Worm (Caenorhabditis elegans) whole organism, L4 larva: ENCODE data around the gene C25F9.10.

Experiments
- F10B5.3 ChIP-seq: sonication (generic microtip); optimal IDR thresholded peaks from 2 replicates; lab custom pipeline; 2016; ENCODE audit warnings: mild to moderate bottlenecking, missing genetic modification characterization, missing compliant biosample characterization
- T20F7.1 ChIP-seq: fragments of 200-800 bp; sonication (Bioruptor generic); optimal IDR thresholded peaks from 2 replicates; lab custom pipeline; 2018; ENCODE audit warnings: mild to moderate bottlenecking, missing genetic modification characterization, missing compliant biosample characterization
- T26A8.4 ChIP-seq: fragments of 200-800 bp; sonication (Bioruptor generic); IDR thresholded peaks from 2 replicates; pipeline ENCODE4 v1.3.6; 2022; ENCODE audit warnings: missing genetic modification characterization, missing compliant biosample characterization
- Y105C5A.15 ChIP-seq: fragments of 200-800 bp; sonication (Bioruptor generic); IDR thresholded peaks from 2 replicates; pipeline ENCODE4 v1.3.6; 2022; ENCODE audit warnings: missing genetic modification characterization, missing compliant biosample characterization
- Y48G9A.11 ChIP-seq: fragments of 200-800 bp; sonication (Bioruptor generic); IDR thresholded peaks from 2 replicates; pipeline ENCODE4 v1.3.6; 2022; ENCODE audit warnings: missing genetic modification reagents, missing genetic modification characterization, missing compliant biosample characterization
- Y75B8A.6 ChIP-seq: fragments of 200-800 bp; sonication (Bioruptor generic); IDR thresholded peaks from 2 replicates; pipeline ENCODE4 v1.3.6; 2022; ENCODE audit warnings: missing genetic modification reagents, missing genetic modification characterization, missing compliant biosample characterization
- ZK546.5 ChIP-seq, 2 experiments: sonication (generic microtip); optimal IDR thresholded peaks; 2 replicates each; lab custom pipeline; 2017; ENCODE audit warnings: missing biosample characterization in 2 of 2, missing genetic modification characterization in 2 of 2
- arid-1 ChIP-seq: fragments of 200-800 bp; sonication (Bioruptor generic); conservative IDR thresholded peaks from 2 replicates; pipeline ENCODE4 v1.3.6; 2022; ENCODE audit warnings: missing genetic modification reagents, missing genetic modification characterization, missing compliant biosample characterization
- ctbp-1 ChIP-seq: fragments of 200-800 bp; sonication (Bioruptor generic); IDR thresholded peaks from 2 replicates; pipeline ENCODE4 v1.3.6; 2022; ENCODE audit warnings: missing genetic modification reagents, missing genetic modification characterization, missing compliant biosample characterization
- daf-19 ChIP-seq: fragments of 200-800 bp; sonication (Bioruptor generic); conservative IDR thresholded peaks from 2 replicates; pipeline ENCODE4 v1.3.6; 2022; ENCODE audit warnings: missing genetic modification characterization, missing compliant biosample characterization
- dmd-6 ChIP-seq: fragments of 200-800 bp; sonication (Bioruptor generic); IDR thresholded peaks from 2 replicates; pipeline ENCODE4 v1.3.6; 2022; ENCODE audit warnings: missing genetic modification reagents, missing genetic modification characterization, missing compliant biosample characterization
- dpl-1 ChIP-seq: fragments of 150-350 bp; optimal IDR thresholded peaks from 2 replicates; lab custom pipeline; 2014; ENCODE audit warnings: missing biosample characterization, missing genetic modification reagents, missing genetic modification characterization
- egl-27 ChIP-seq: sonication (generic microtip); optimal IDR thresholded peaks from 3 replicates; lab custom pipeline; 2017; ENCODE audit warnings: missing biosample characterization, missing genetic modification reagents, missing genetic modification characterization
- egl-43 ChIP-seq: fragments of 200-800 bp; sonication (Bioruptor generic); IDR thresholded peaks from 2 replicates; pipeline ENCODE4 v1.3.6; 2022; ENCODE audit warnings: missing genetic modification reagents, missing genetic modification characterization, missing compliant biosample characterization
- hlh-11 ChIP-seq: fragments of 200-800 bp; sonication (Bioruptor generic); optimal IDR thresholded peaks from 2 replicates; lab custom pipeline; 2018; ENCODE audit warnings: mild to moderate bottlenecking, missing genetic modification characterization, missing compliant biosample characterization
- hlh-30 ChIP-seq: sonication (generic microtip); optimal IDR thresholded peaks from 2 replicates; lab custom pipeline; 2017; ENCODE audit warnings: antibody characterized with exemption, mild to moderate bottlenecking, missing genetic modification characterization, missing compliant biosample characterization; ENCODE audit not compliant: insufficient read depth
- jun-1 ChIP-seq: fragments of 150-350 bp; optimal IDR thresholded peaks from 2 replicates; lab custom pipeline; 2014; ENCODE audit warnings: missing biosample characterization, missing genetic modification reagents, missing genetic modification characterization
- lim-7 ChIP-seq: fragments of 200-800 bp; sonication (Bioruptor generic); IDR thresholded peaks from 2 replicates; pipeline ENCODE4 v1.3.6; 2022; ENCODE audit warnings: missing genetic modification characterization, missing compliant biosample characterization
- lin-1 ChIP-seq: fragments of 200-800 bp; sonication (Bioruptor generic); IDR thresholded peaks from 2 replicates; pipeline ENCODE4 v1.3.6; 2022; ENCODE audit warnings: missing genetic modification reagents, missing genetic modification characterization, missing compliant biosample characterization
- madf-9 ChIP-seq: fragments of 200-800 bp; sonication (Bioruptor generic); conservative IDR thresholded peaks from 2 replicates; pipeline ENCODE4 v1.3.6; 2022; ENCODE audit warnings: missing genetic modification reagents, missing genetic modification characterization, missing compliant biosample characterization
- mxl-2 ChIP-seq: fragments of 200-800 bp; sonication (Bioruptor generic); conservative IDR thresholded peaks from 2 replicates; pipeline ENCODE4 v1.3.6; 2022; ENCODE audit warnings: missing genetic modification reagents, missing genetic modification characterization, missing compliant biosample characterization
- mxl-3 ChIP-seq: fragments of 200-800 bp; sonication (Bioruptor generic); optimal IDR thresholded peaks from 2 replicates; lab custom pipeline; 2018; ENCODE audit warnings: mild to moderate bottlenecking, missing genetic modification characterization, missing compliant biosample characterization
- nhr-10 ChIP-seq: fragments of 150-350 bp; optimal IDR thresholded peaks from 2 replicates; lab custom pipeline; 2014; ENCODE audit warnings: missing biosample characterization, missing genetic modification characterization
- nhr-11 ChIP-seq: fragments of 150-350 bp; optimal IDR thresholded peaks from 2 replicates; lab custom pipeline; 2014; ENCODE audit warnings: missing biosample characterization, missing genetic modification characterization
- nhr-25 ChIP-seq: sonication (generic microtip); optimal IDR thresholded peaks from 2 replicates; lab custom pipeline; 2017; ENCODE audit warnings: missing genetic modification characterization, mild to moderate bottlenecking, missing compliant biosample characterization, antibody characterized with exemption, moderate library complexity, borderline replicate concordance; ENCODE audit not compliant: insufficient read depth
- nhr-28 ChIP-seq: fragments of 150-350 bp; optimal IDR thresholded peaks from 2 replicates; lab custom pipeline; 2014; ENCODE audit warnings: missing biosample characterization, missing genetic modification characterization
- nhr-77 ChIP-seq: fragments of 150-350 bp; optimal IDR thresholded peaks from 2 replicates; lab custom pipeline; 2014; ENCODE audit warnings: missing biosample characterization, missing genetic modification characterization
- saeg-2 ChIP-seq: fragments of 200-800 bp; sonication (Bioruptor generic); IDR thresholded peaks from 2 replicates; pipeline ENCODE4 v1.3.6; 2022; ENCODE audit warnings: missing genetic modification reagents, missing genetic modification characterization, missing compliant biosample characterization
- spr-1 ChIP-seq: sonication (generic microtip); optimal IDR thresholded peaks from 2 replicates; lab custom pipeline; 2016; ENCODE audit warnings: mild to moderate bottlenecking, missing genetic modification characterization, missing compliant biosample characterization
- tag-97 ChIP-seq: fragments of 200-800 bp; sonication (Bioruptor generic); IDR thresholded peaks from 2 replicates; pipeline ENCODE4 v1.3.6; 2022; ENCODE audit warnings: missing genetic modification characterization, missing compliant biosample characterization
- tra-1 ChIP-seq: fragments of 200-800 bp; sonication (Bioruptor generic); IDR thresholded peaks from 2 replicates; pipeline ENCODE4 v1.3.6; 2022; ENCODE audit warnings: missing genetic modification reagents, missing genetic modification characterization, missing compliant biosample characterization
- unc-130 ChIP-seq: sonication (generic microtip); optimal IDR thresholded peaks from 2 replicates; lab custom pipeline; 2016; ENCODE audit warnings: missing genetic modification reagents, missing genetic modification characterization, missing compliant biosample characterization
- unc-39 ChIP-seq: sonication (generic microtip); optimal IDR thresholded peaks from 2 replicates; lab custom pipeline; 2017; ENCODE audit warnings: missing biosample characterization, missing genetic modification characterization
- unc-62 ChIP-seq, 3 experiments: fragments of 150-350 bp in 1 of 3; sonication (generic microtip); optimal IDR thresholded peaks in 2 of 3; peaks in 1 of 3; 1 replicate in 1 of 3; 2 replicates in 2 of 3; lab custom pipeline; 2014 to 2017; ENCODE audit warnings: missing biosample characterization in 3 of 3, missing genetic modification characterization in 3 of 3, missing genetic modification reagents in 3 of 3, missing genotype in 1 of 3
- vab-7 ChIP-seq: fragments of 200-800 bp; sonication (Bioruptor generic); IDR thresholded peaks from 2 replicates; pipeline ENCODE4 v1.3.6; 2022; ENCODE audit warnings: missing genetic modification reagents, missing genetic modification characterization, missing compliant biosample characterization
- ztf-7 ChIP-seq: fragments of 150-350 bp; optimal IDR thresholded peaks from 2 replicates; lab custom pipeline; 2014; ENCODE audit warnings: missing biosample characterization, missing genetic modification characterization

The C25F9.10 gene

ce11 chrV:19421131-19421530 lies 15.6 kb downstream of the C25F9.10 start, which contains the start of gene C25F9.2:
Gene C25F9.2 (plus strand): TSS chrV:19421471.
- TF ChIP-seq T26A8.4 (GFP tag; lab: Robert Waterston, UW) (no peak), nhr-28 (tag; lab: Kevin White, UChicago) (no peak), unc-130 (GFP tag; lab: Kevin White, UChicago) (no peak), lin-1 (GFP tag; lab: Robert Waterston, UW) (no peak), jun-1 (no peak), dmd-6 (GFP tag; lab: Robert Waterston, UW) (no peak), nhr-25 (tag; lab: Kevin White, UChicago) (no peak), nhr-11 (tag; lab: Kevin White, UChicago) (no peak), arid-1 (GFP tag; lab: Robert Waterston, UW) (no peak), nhr-77 (tag; lab: Kevin White, UChicago) (no peak), tag-97 (GFP tag; lab: Robert Waterston, UW) (no peak), tra-1 (GFP tag; lab: Robert Waterston, UW) (no peak), unc-39 (tag; lab: Kevin White, UChicago) (no peak), vab-7 (GFP tag; lab: Robert Waterston, UW) (no peak)

ce11 chrV:19428097-19428496 lies 22.6 kb downstream of the C25F9.10 start:
- TF ChIP-seq hlh-11 (tag; lab: Kevin White, UChicago) (peak; percentile 11), spr-1 (tag; lab: Kevin White, UChicago) (no peak), unc-62 (GFP tag; optimal IDR thresholded peaks at IDR 0.05 in 1 of 2; lab: Kevin White, UChicago) (peak in 1 of 2 experiments; percentile 61), unc-62 (tag; optimal IDR thresholded peaks at IDR 0.05; lab: Kevin White, UChicago) (no peak), F10B5.3 (tag; lab: Kevin White, UChicago) (no peak), mxl-3 (peak; percentile 19), T20F7.1 (no peak), hlh-30 (tag; lab: Kevin White, UChicago) (peak; percentile 77)

DNA sequence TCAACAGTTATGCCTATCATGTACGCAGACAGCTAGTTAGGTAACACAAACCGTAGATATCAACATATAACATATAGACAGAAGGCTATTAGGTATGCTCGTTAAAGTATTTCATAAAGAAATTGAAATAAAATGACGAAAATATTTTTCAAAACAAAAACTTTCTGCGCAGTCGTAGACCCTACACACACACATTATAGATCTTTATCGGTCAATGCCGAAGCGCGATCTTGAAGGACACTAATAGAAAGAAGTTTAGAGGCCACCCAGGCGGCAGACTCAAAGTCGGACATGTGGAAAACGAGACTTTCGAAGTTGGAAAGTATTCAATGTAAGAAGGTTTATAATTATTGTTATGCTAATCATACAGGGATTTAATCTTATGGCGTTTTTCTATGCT lies 23.4 kb downstream of the C25F9.10 start:
- no peak for TF ChIP-seq ztf-7 (tag; lab: Kevin White, UChicago)
- TF ChIP-seq egl-43 (GFP tag; lab: Robert Waterston, UW) = no peak
- TF ChIP-seq egl-27 (tag; lab: Kevin White, UChicago) = no peak
- TF ChIP-seq ZK546.5 (tag; optimal IDR thresholded peaks at IDR 0.05; lab: Kevin White, UChicago) = no peak
- no peak for TF ChIP-seq madf-9 (GFP tag; lab: Robert Waterston, UW)
- TF ChIP-seq lim-7 (GFP tag; lab: Robert Waterston, UW) = no peak
- TF ChIP-seq daf-19 = no peak
- TF ChIP-seq dpl-1 (GFP tag; lab: Kevin White, UChicago) = no peak
- no peak for TF ChIP-seq ctbp-1
- no peak for TF ChIP-seq Y105C5A.15 (GFP tag; lab: Robert Waterston, UW)
- no peak for TF ChIP-seq saeg-2 (GFP tag; lab: Robert Waterston, UW)
- no peak for TF ChIP-seq nhr-10
- TF ChIP-seq Y48G9A.11 (GFP tag; lab: Robert Waterston, UW) = no peak
- TF ChIP-seq mxl-2 (GFP tag; lab: Robert Waterston, UW) = no peak

DNA sequence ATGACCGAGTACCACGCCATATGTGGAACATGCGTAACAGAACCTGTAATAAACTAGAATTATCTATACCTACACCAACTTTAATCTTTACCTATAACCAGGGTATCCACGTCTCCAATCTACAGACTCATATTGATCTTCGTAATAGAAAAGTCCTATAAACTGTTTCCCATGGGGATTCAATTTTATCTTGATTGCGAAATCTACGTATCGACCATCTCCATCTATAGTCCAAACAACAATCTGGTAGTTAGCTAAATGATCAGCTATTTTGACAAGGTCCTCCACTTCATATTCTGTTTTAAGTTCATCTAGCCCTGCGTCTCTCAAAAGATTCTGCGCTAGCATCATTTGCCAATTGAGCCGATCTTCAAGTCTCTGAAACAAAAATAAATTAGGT lies 24.1 kb downstream of the C25F9.10 start:
- TF ChIP-seq Y105C5A.15 (GFP tag; lab: Robert Waterston, UW) (no peak), Y75B8A.6 (GFP tag; lab: Robert Waterston, UW) (0 out of 2 replicates have a peak, but pooled peaks have one; percentile 47)
